Fruit fly (Drosophila melanogaster) Kc167 (cell line): ENCODE measurements around the gene Galphaf.

Experiments used
- Myc ChIP-seq: fragments of >200 bp; optimal IDR thresholded peaks from 2 replicates; lab custom pipeline; 2017; ENCODE audit warnings: missing external identifiers
- Sin3A ChIP-seq: fragments of >200 bp; optimal IDR thresholded peaks from 2 replicates; lab custom pipeline; 2018; ENCODE audit warnings: missing external identifiers
- h ChIP-seq: fragments of >200 bp; optimal IDR thresholded peaks from 3 replicates; lab custom pipeline; 2018; ENCODE audit warnings: missing external identifiers
- insv ChIP-seq: fragments of >200 bp; optimal IDR thresholded peaks from 3 replicates; lab custom pipeline; 2018; ENCODE audit warnings: missing external identifiers
- psq ChIP-seq: fragments of >200 bp; optimal IDR thresholded peaks from 2 replicates; lab custom pipeline; 2017; ENCODE audit warnings: missing external identifiers
- ttk ChIP-seq: sonication (Bioruptor generic); optimal IDR thresholded peaks from 2 replicates; lab custom pipeline; 2017; ENCODE audit warnings: missing external identifiers

DNA sequence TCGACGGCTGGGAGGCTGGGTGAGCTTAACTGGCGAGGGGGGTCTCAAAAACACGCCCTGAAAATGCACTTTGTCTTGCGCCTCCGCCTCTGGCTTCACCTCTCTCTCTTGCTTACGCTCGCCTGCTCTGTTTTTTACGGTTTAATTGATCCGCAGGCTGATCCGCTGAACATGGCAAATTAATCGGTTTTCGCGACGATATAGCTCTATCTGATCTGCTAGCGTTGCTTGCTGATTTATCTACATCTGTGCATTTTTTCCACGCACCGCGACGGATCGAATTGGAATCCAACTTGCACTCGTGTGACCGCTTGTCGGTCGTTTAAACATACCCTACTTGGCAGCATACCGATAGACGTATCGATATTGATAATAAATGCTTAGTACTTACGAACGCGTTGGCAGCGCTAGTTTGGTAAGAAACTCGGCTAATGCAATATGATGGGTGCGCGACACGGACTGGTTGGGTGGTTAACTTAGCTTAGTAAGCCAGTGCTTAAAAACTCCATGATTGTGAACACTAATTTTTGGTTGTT is 20.1 kb downstream of the Galphaf start, which contains the start of gene Abl:
- no peak for TF ChIP-seq psq (lab: Kevin White, UChicago)
- no peak for TF ChIP-seq Myc (lab: Kevin White, UChicago)
- TF ChIP-seq h (lab: Kevin White, UChicago), result no peak
- TF ChIP-seq ttk, result no peak
- no peak for TF ChIP-seq insv (lab: Kevin White, UChicago)
- no peak for TF ChIP-seq Sin3A (lab: Kevin White, UChicago)
